Worm (Caenorhabditis elegans): ENCODE measurements around the gene K03H6.1.
A peak's percentile ranks its signal among the peaks of the same experiment; 100 is the strongest.

K03H6.1 gene

DNA sequence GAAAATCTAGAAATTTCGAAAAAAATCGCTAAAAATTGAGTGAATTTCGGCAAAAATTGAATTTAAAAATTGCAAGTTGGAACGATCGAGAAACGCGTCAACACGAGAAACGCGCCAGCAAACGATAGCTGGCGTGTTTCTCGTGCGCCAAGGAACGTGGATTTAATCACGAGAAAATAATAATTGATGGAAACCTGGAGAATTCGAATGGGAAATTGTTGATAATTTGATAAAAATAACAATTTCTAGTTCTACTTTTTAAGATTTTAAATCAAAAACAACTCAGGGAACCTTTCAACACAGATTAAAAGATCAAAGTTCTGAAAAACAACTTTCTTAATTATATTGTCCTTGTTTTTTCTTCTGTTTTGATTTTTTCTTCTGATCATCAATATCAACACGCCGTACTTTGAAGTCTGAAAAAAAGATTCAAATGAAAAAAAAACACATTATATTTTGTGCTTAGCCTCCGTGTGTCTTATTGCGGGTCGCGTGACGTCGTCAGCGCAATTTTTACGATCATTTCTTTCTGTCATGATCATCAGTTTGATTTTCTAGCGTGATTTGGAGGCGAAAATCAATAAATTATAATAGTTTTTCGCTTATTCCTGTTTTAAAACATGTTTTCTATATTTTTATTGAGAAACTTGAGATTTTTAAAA is 27.4 kb upstream of the K03H6.1 start, which contains the start of gene npp-20:
Gene npp-20 (minus strand): TSS at position 6 of the 662 bp plus-strand sequence.
- no peak for TF ChIP-seq zfh-2 (GFP tag; conservative IDR thresholded peaks at IDR 0.05)
- TF ChIP-seq nfyb-1 (GFP tag; IDR thresholded peaks at IDR 0.05): peak; percentile 59; the same call in 1 of the 2 replicates
- no peak for TF ChIP-seq atf-7 (tag; optimal IDR thresholded peaks at IDR 0.05)
- TF ChIP-seq pbrm-1 (GFP tag; IDR thresholded peaks at IDR 0.05): peak; percentile 48; the same call in 1 of the 2 replicates
- TF ChIP-seq ets-4 (GFP tag; optimal IDR thresholded peaks at IDR 0.05): no peak
- no peak for TF ChIP-seq ztf-28 (GFP tag; IDR thresholded peaks at IDR 0.05)
- TF ChIP-seq bed-2 (GFP tag; IDR thresholded peaks at IDR 0.05): no peak
- no peak for TF ChIP-seq snpc-1.3 (tag; optimal IDR thresholded peaks at IDR 0.05; ENCODE audit: insufficient read depth)
- TF ChIP-seq sdz-38 (tag; optimal IDR thresholded peaks at IDR 0.05): no peak
- TF ChIP-seq lin-26 (GFP tag; IDR thresholded peaks at IDR 0.05): no peak
- TF ChIP-seq rpc-1 (optimal IDR thresholded peaks at IDR 0.05): no peak
- no peak for TF ChIP-seq rpc-1 (tag; optimal IDR thresholded peaks at IDR 0.05)
- TF ChIP-seq lsy-27 (tag; optimal IDR thresholded peaks at IDR 0.05; ENCODE audit: borderline replicate concordance, insufficient read depth): no peak
- no peak; the same call in 1 of the 2 replicates for TF ChIP-seq D2030.7 (GFP tag; IDR thresholded peaks at IDR 0.05)
- no peak for TF ChIP-seq Y56A3A.18 (GFP tag; IDR thresholded peaks at IDR 0.05)
- TF ChIP-seq lin-54 (GFP tag; optimal IDR thresholded peaks at IDR 0.05): peak; percentile 47
- TF ChIP-seq nhr-179 (tag; optimal IDR thresholded peaks at IDR 0.05): no peak
- TF ChIP-seq attf-5 (GFP tag; optimal IDR thresholded peaks at IDR 0.05): peak; percentile 0
- TF ChIP-seq dpff-1 (tag; optimal IDR thresholded peaks at IDR 0.05): no peak
- TF ChIP-seq F52B5.7 (tag; optimal IDR thresholded peaks at IDR 0.05): no peak
- TF ChIP-seq ZK185.1 (tag; optimal IDR thresholded peaks at IDR 0.05; ENCODE audit: poor library complexity, severe bottlenecking): peak; percentile 51
- TF ChIP-seq sea-2 (GFP tag; IDR thresholded peaks at IDR 0.05): no peak
- no peak for TF ChIP-seq cebp-1 (GFP tag; IDR thresholded peaks at IDR 0.05)
- peak; percentile 52 for TF ChIP-seq cebp-1 (tag; optimal IDR thresholded peaks at IDR 0.05)
- no peak for TF ChIP-seq T26A5.8 (tag; optimal IDR thresholded peaks at IDR 0.05)
- TF ChIP-seq nfya-1 (tag; optimal IDR thresholded peaks at IDR 0.05; ENCODE audit: borderline replicate concordance, insufficient read depth): no peak
- TF ChIP-seq snpc-4 (GFP tag; optimal IDR thresholded peaks at IDR 0.05): no peak
- TF ChIP-seq snpc-4 (tag; optimal IDR thresholded peaks at IDR 0.05): peak in 3 of 4 experiments; percentile 19 to 44 (median 34)
- TF ChIP-seq tbx-9 (tag; optimal IDR thresholded peaks at IDR 0.05; ENCODE audit: borderline replicate concordance): no peak
- TF ChIP-seq F55B11.4 (tag; optimal IDR thresholded peaks at IDR 0.05; ENCODE audit: borderline replicate concordance, insufficient read depth): no peak
- no peak for TF ChIP-seq hsf-1 (GFP tag; IDR thresholded peaks at IDR 0.05)
- TF ChIP-seq hmg-1.2 (GFP tag; IDR thresholded peaks at IDR 0.05): no peak
- no peak for TF ChIP-seq let-526 (GFP tag; IDR thresholded peaks at IDR 0.05)
- peak; percentile 16; the same call in 1 of the 2 replicates for TF ChIP-seq madf-8 (GFP tag; conservative IDR thresholded peaks at IDR 0.05)
- no peak for TF ChIP-seq bed-1 (GFP tag; IDR thresholded peaks at IDR 0.05)
- no peak for TF ChIP-seq nfya-2 (GFP tag; IDR thresholded peaks at IDR 0.05)
- TF ChIP-seq mes-4 (tag; optimal IDR thresholded peaks at IDR 0.05): no peak
- no peak for TF ChIP-seq ekl-4 (GFP tag; IDR thresholded peaks at IDR 0.05)
- TF ChIP-seq sptf-2 (GFP tag; optimal IDR thresholded peaks at IDR 0.05): no peak
- TF ChIP-seq pha-4 (tag; optimal IDR thresholded peaks at IDR 0.05): no peak
- TF ChIP-seq F39B2.1 (GFP tag; IDR thresholded peaks at IDR 0.05): no peak
- no peak for TF ChIP-seq fkh-3 (tag; optimal IDR thresholded peaks at IDR 0.05)
- no peak for TF ChIP-seq nhr-27 (tag; optimal IDR thresholded peaks at IDR 0.05)
- peak; percentile 49 for TF ChIP-seq B0336.3 (GFP tag; IDR thresholded peaks at IDR 0.05)
- TF ChIP-seq C17E4.6 (GFP tag; IDR thresholded peaks at IDR 0.05): no peak
- TF ChIP-seq tbp1 (GFP tag; optimal IDR thresholded peaks at IDR 0.05): no peak
- no peak for TF ChIP-seq dpl-1 (GFP tag; optimal IDR thresholded peaks at IDR 0.05)
- TF ChIP-seq ceh-27 (GFP tag; optimal IDR thresholded peaks at IDR 0.05): no peak
- no peak for TF ChIP-seq K12H6.12 (tag; optimal IDR thresholded peaks at IDR 0.05)

All from whole organism, young adult.